Fruit fly (Drosophila melanogaster) whole organism, prepupa: ENCODE measurements around the gene CG34310.

Source experiments
- Blimp-1 ChIP-seq: fragments of 200-800 bp; sonication (Bioruptor generic); optimal IDR thresholded peaks from 3 replicates; lab custom pipeline; 2017; ENCODE audit warnings: missing biosample characterization, missing genetic modification characterization, mild to moderate bottlenecking, moderate library complexity, missing genetic modification reagents
- CG10669 ChIP-seq: fragments of 200-800 bp; sonication (Bioruptor generic); optimal IDR thresholded peaks from 3 replicates; lab custom pipeline; 2018; ENCODE audit warnings: missing biosample characterization, mild to moderate bottlenecking, missing genetic modification characterization, moderate library complexity
- CG11294 ChIP-seq: fragments of 200-800 bp; sonication (Bioruptor generic); IDR thresholded peaks from 2 replicates; pipeline ENCODE4 v1.3.6; 2022; ENCODE audit warnings: missing biosample characterization, missing genetic modification characterization
- CG11762 ChIP-seq: fragments of 200-800 bp; sonication (Bioruptor generic); optimal IDR thresholded peaks from 3 replicates; lab custom pipeline; 2016; ENCODE audit warnings: missing biosample characterization, missing genetic modification characterization; ENCODE audit not compliant: insufficient read depth
- CG1621 ChIP-seq: fragments of 200-800 bp; sonication (Bioruptor generic); optimal IDR thresholded peaks from 3 replicates; lab custom pipeline; 2018; ENCODE audit warnings: missing biosample characterization, mild to moderate bottlenecking, missing genetic modification characterization
- CG31627 ChIP-seq: fragments of 200-800 bp; sonication (Bioruptor generic); optimal IDR thresholded peaks from 3 replicates; lab custom pipeline; 2016; ENCODE audit warnings: missing biosample characterization, missing genetic modification characterization
- CG32006 ChIP-seq: fragments of 200-800 bp; sonication (Bioruptor generic); optimal IDR thresholded peaks from 3 replicates; lab custom pipeline; 2017; ENCODE audit warnings: missing biosample characterization, mild to moderate bottlenecking, missing genetic modification characterization
- CG4318 ChIP-seq: fragments of 200-800 bp; sonication (Bioruptor generic); optimal IDR thresholded peaks from 3 replicates; lab custom pipeline; 2017; ENCODE audit warnings: missing biosample characterization, mild to moderate bottlenecking, missing genetic modification characterization
- CG6276 ChIP-seq: fragments of 200-800 bp; sonication (Bioruptor generic); optimal IDR thresholded peaks from 2 replicates; lab custom pipeline; 2017; ENCODE audit warnings: missing biosample characterization, mild to moderate bottlenecking, missing genetic modification characterization
- CG6792 ChIP-seq: fragments of 200-800 bp; sonication (Bioruptor generic); optimal IDR thresholded peaks from 3 replicates; lab custom pipeline; 2016; ENCODE audit warnings: missing biosample characterization, missing genetic modification characterization
- CG6808 ChIP-seq: fragments of 200-800 bp; sonication (Bioruptor generic); optimal IDR thresholded peaks from 3 replicates; lab custom pipeline; 2017; ENCODE audit warnings: missing biosample characterization, missing genetic modification characterization, mild to moderate bottlenecking, moderate library complexity, missing genetic modification reagents
- CG6854 ChIP-seq: fragments of 200-800 bp; sonication (Bioruptor generic); optimal IDR thresholded peaks from 2 replicates; lab custom pipeline; 2017; ENCODE audit warnings: missing biosample characterization, mild to moderate bottlenecking, missing genetic modification characterization
- CG7368 ChIP-seq: fragments of 200-800 bp; sonication (Bioruptor generic); optimal IDR thresholded peaks from 3 replicates; lab custom pipeline; 2016; ENCODE audit warnings: missing biosample characterization, missing genetic modification characterization
- CG9139 ChIP-seq: fragments of 200-800 bp; sonication (Bioruptor generic); optimal IDR thresholded peaks from 3 replicates; lab custom pipeline; 2017; ENCODE audit warnings: missing biosample characterization, mild to moderate bottlenecking, missing genetic modification characterization
- Eip75B ChIP-seq: fragments of 200-800 bp; sonication (Bioruptor generic); optimal IDR thresholded peaks from 3 replicates; lab custom pipeline; 2016; ENCODE audit warnings: missing biosample characterization, missing genetic modification characterization
- Eip78C ChIP-seq: fragments of 200-800 bp; sonication (Bioruptor generic); peaks from one replicate; lab custom pipeline; 2016; ENCODE audit warnings: missing biosample characterization, missing genetic modification characterization
- Ets21C ChIP-seq: fragments of 200-800 bp; sonication (Bioruptor generic); optimal IDR thresholded peaks from 3 replicates; lab custom pipeline; 2016; ENCODE audit warnings: missing biosample characterization, missing genetic modification characterization
- Gug ChIP-seq: fragments of 200-800 bp; sonication (Bioruptor generic); IDR thresholded peaks from 2 replicates; pipeline ENCODE4 v1.3.6; 2022; ENCODE audit warnings: missing biosample characterization, missing genetic modification characterization
- Hr38 ChIP-seq: sonication (Bioruptor generic); optimal IDR thresholded peaks from 2 replicates; lab custom pipeline; 2016; ENCODE audit warnings: missing biosample characterization, missing genetic modification characterization
- Hr39 ChIP-seq: fragments of 200-800 bp; sonication (Bioruptor generic); optimal IDR thresholded peaks from 2 replicates; lab custom pipeline; 2016; ENCODE audit warnings: missing biosample characterization, missing genetic modification characterization
- Hr4 ChIP-seq: fragments of 200-800 bp; sonication (Bioruptor generic); optimal IDR thresholded peaks from 3 replicates; lab custom pipeline; 2016; ENCODE audit warnings: missing biosample characterization, missing genetic modification characterization
- Lpt ChIP-seq: fragments of 200-800 bp; sonication (Bioruptor generic); optimal IDR thresholded peaks from 3 replicates; lab custom pipeline; 2016; ENCODE audit warnings: missing biosample characterization, missing genetic modification characterization
- OdsH ChIP-seq: fragments of 200-800 bp; sonication (Bioruptor generic); optimal IDR thresholded peaks from 3 replicates; lab custom pipeline; 2016; ENCODE audit warnings: missing biosample characterization, missing genetic modification characterization
- Smox ChIP-seq: fragments of 200-800 bp; sonication (Bioruptor generic); optimal IDR thresholded peaks from 3 replicates; lab custom pipeline; 2016; ENCODE audit warnings: missing biosample characterization, missing genetic modification characterization
- Sox102F ChIP-seq: fragments of 200-800 bp; sonication (Bioruptor generic); optimal IDR thresholded peaks from 2 replicates; lab custom pipeline; 2016; ENCODE audit warnings: missing biosample characterization, mild to moderate bottlenecking, missing genetic modification characterization
- Sox15 ChIP-seq: fragments of 200-800 bp; sonication (Bioruptor generic); optimal IDR thresholded peaks from 3 replicates; lab custom pipeline; 2016; ENCODE audit warnings: missing biosample characterization, missing genetic modification characterization
- achi ChIP-seq: fragments of 200-800 bp; sonication (Bioruptor generic); optimal IDR thresholded peaks from 3 replicates; lab custom pipeline; 2016; ENCODE audit warnings: missing biosample characterization, missing genetic modification characterization
- acj6 ChIP-seq: fragments of 200-800 bp; sonication (Bioruptor generic); optimal IDR thresholded peaks from 3 replicates; lab custom pipeline; 2016; ENCODE audit warnings: missing biosample characterization, missing genetic modification characterization
- dac ChIP-seq: fragments of 200-800 bp; sonication (Bioruptor generic); optimal IDR thresholded peaks from 2 replicates; lab custom pipeline; 2017; ENCODE audit warnings: missing biosample characterization, mild to moderate bottlenecking, missing genetic modification characterization
- dsx ChIP-seq: fragments of 200-800 bp; optimal IDR thresholded peaks from 3 replicates; lab custom pipeline; 2019; ENCODE audit warnings: missing biosample characterization, mild to moderate bottlenecking, missing genetic modification characterization, moderate library complexity; ENCODE audit not compliant: poor library complexity, severe bottlenecking
- fd85E ChIP-seq: fragments of 200-800 bp; sonication (Bioruptor generic); optimal IDR thresholded peaks from 3 replicates; lab custom pipeline; 2016; ENCODE audit warnings: missing biosample characterization, missing genetic modification characterization
- fkh ChIP-seq: fragments of 200-800 bp; sonication (Bioruptor generic); optimal IDR thresholded peaks from 3 replicates; lab custom pipeline; 2017; ENCODE audit warnings: missing biosample characterization, mild to moderate bottlenecking, missing genetic modification characterization, moderate library complexity
- net ChIP-seq: fragments of 200-800 bp; sonication (Bioruptor generic); optimal IDR thresholded peaks from 3 replicates; lab custom pipeline; 2016; ENCODE audit warnings: missing biosample characterization, missing genetic modification characterization
- spab ChIP-seq: fragments of 200-800 bp; sonication (Bioruptor generic); optimal IDR thresholded peaks from 2 replicates; lab custom pipeline; 2017; ENCODE audit warnings: missing biosample characterization, mild to moderate bottlenecking, missing genetic modification characterization, missing genetic modification reagents

The CG34310 gene

dm6 chr2L:6673211-6674012 lies 9.9 kb downstream of the CG34310 start, which contains the start of gene Spn27A (continued):
- no peak for TF ChIP-seq Smox
- TF ChIP-seq Gug (GFP tag; lab: Robert Waterston, UW): peak; percentile 71
- TF ChIP-seq Sox102F (GFP tag; lab: Kevin White, UChicago): no peak
- TF ChIP-seq CG32006: no peak
- TF ChIP-seq Hr38: no peak
- TF ChIP-seq Lpt (GFP tag; lab: Kevin White, UChicago): no peak
- TF ChIP-seq fd85E (GFP tag; lab: Kevin White, UChicago): peak; percentile 16
- TF ChIP-seq CG9139 (GFP tag; lab: Kevin White, UChicago): peak; percentile 68
- TF ChIP-seq dac (GFP tag; lab: Kevin White, UChicago): peak; percentile 52
- TF ChIP-seq CG6276 (GFP tag; lab: Kevin White, UChicago): no peak
- no peak for TF ChIP-seq CG4318 (GFP tag; lab: Kevin White, UChicago)
- no peak for TF ChIP-seq dsx (GFP tag; lab: Kevin White, UChicago)
- peak; percentile 65 for TF ChIP-seq CG6792 (GFP tag; lab: Kevin White, UChicago)
- no peak for TF ChIP-seq Eip75B (GFP tag; lab: Kevin White, UChicago)
- TF ChIP-seq CG6854 (GFP tag; lab: Kevin White, UChicago): peak; percentile 73
- no peak for TF ChIP-seq achi
- TF ChIP-seq CG1621 (tag; lab: Kevin White, UChicago): peak; percentile 23
- TF ChIP-seq Sox15 (GFP tag; lab: Kevin White, UChicago): peak; percentile 67
- no peak for TF ChIP-seq CG6808
- peak; percentile 60 for TF ChIP-seq CG11762 (GFP tag; lab: Kevin White, UChicago)
- peak; percentile 81 for TF ChIP-seq OdsH (GFP tag; lab: Kevin White, UChicago)
- TF ChIP-seq CG10669: no peak

dm6 chr2L:6676535-6676934 lies 13.1 kb downstream of the CG34310 start, which contains the start of gene cort:
Gene cort, minus strand, starts transcription at chr2L:6676635.
- no peak for TF ChIP-seq net (GFP tag; lab: Kevin White, UChicago)

- TF ChIP-seq CG4318 (GFP tag; lab: Kevin White, UChicago): no peak
- TF ChIP-seq CG7368 (GFP tag; lab: Kevin White, UChicago): no peak
- TF ChIP-seq CG31627 (GFP tag; lab: Kevin White, UChicago): no peak
- no peak for TF ChIP-seq spab (GFP tag; lab: Kevin White, UChicago)
- no peak for TF ChIP-seq Hr39 (GFP tag; lab: Kevin White, UChicago)
- no peak for TF ChIP-seq dsx (GFP tag; lab: Kevin White, UChicago)
- TF ChIP-seq CG11294 (GFP tag; lab: Robert Waterston, UW): no peak
- no peak for TF ChIP-seq Sox102F (GFP tag; lab: Kevin White, UChicago)
- TF ChIP-seq CG6854 (GFP tag; lab: Kevin White, UChicago): no peak
- no peak for TF ChIP-seq Hr4
- TF ChIP-seq achi: no peak
- TF ChIP-seq Ets21C (GFP tag; lab: Kevin White, UChicago): no peak
- TF ChIP-seq fkh (GFP tag; lab: Kevin White, UChicago): no peak
- no peak for TF ChIP-seq Blimp-1 (GFP tag; lab: Kevin White, UChicago)
- TF ChIP-seq Sox15 (GFP tag; lab: Kevin White, UChicago): no peak
- no peak for TF ChIP-seq Gug (GFP tag; lab: Robert Waterston, UW)
- TF ChIP-seq acj6: no peak
- no peak for TF ChIP-seq CG1621 (tag; lab: Kevin White, UChicago)
- no peak for TF ChIP-seq Eip78C
These were observed 14.0 kb downstream of the CG34310 start, which contains the start of gene Nse1 for dm6 chr2L:6677453-6677852. Gene Nse1, minus strand, starts transcription at chr2L:6677625.
